Fruit fly (Drosophila melanogaster) whole organism, embryonic: Measurements from ENCODE around the gene mts.

ENCODE experiments used
- ATbp ChIP-seq: fragments of 200-800 bp; sonication (Bioruptor generic); optimal IDR thresholded peaks from 2 replicates; lab custom pipeline; 2017; ENCODE audit warnings: missing biosample characterization, mild to moderate bottlenecking, missing genetic modification characterization, missing genetic modification reagents
- Adf1 ChIP-seq: fragments of 200-800 bp; sonication (Bioruptor generic); IDR thresholded peaks from 2 replicates; pipeline ENCODE4 v1.3.6; 2022; ENCODE audit warnings: missing biosample characterization, missing genetic modification characterization
- B-H2 ChIP-seq: fragments of 200-800 bp; sonication (Bioruptor generic); optimal IDR thresholded peaks from 2 replicates; lab custom pipeline; 2018; ENCODE audit warnings: missing biosample characterization, mild to moderate bottlenecking, missing genetic modification characterization
- CG10209 ChIP-seq: fragments of 200-800 bp; sonication (Bioruptor generic); optimal IDR thresholded peaks from 3 replicates; lab custom pipeline; 2017; ENCODE audit warnings: missing biosample characterization, mild to moderate bottlenecking, missing genetic modification characterization, missing genetic modification reagents
- CG10462 ChIP-seq: fragments of 200-800 bp; sonication (Bioruptor generic); optimal IDR thresholded peaks from 2 replicates; lab custom pipeline; 2016; ENCODE audit warnings: missing biosample characterization, missing genetic modification characterization
- CG10543 ChIP-seq: fragments of 200-800 bp; sonication (Bioruptor generic); optimal IDR thresholded peaks from 3 replicates; lab custom pipeline; 2017; ENCODE audit warnings: missing biosample characterization, mild to moderate bottlenecking, missing genetic modification characterization, moderate library complexity
- CG10654 ChIP-seq: fragments of 200-800 bp; sonication (Bioruptor generic); optimal IDR thresholded peaks from 2 replicates; lab custom pipeline; 2016; ENCODE audit warnings: missing biosample characterization, missing genetic modification characterization
- CG10959 ChIP-seq: fragments of 200-800 bp; sonication (Bioruptor generic); IDR thresholded peaks from 2 replicates; pipeline ENCODE4 v1.3.6; 2022; ENCODE audit warnings: missing biosample characterization, missing genetic modification characterization
- CG12104 ChIP-seq: fragments of 200-800 bp; sonication (Bioruptor generic); optimal IDR thresholded peaks from 3 replicates; lab custom pipeline; 2016; ENCODE audit warnings: missing biosample characterization, missing genetic modification characterization
- CG12942 ChIP-seq: fragments of 200-800 bp; sonication (Bioruptor generic); optimal IDR thresholded peaks from 3 replicates; lab custom pipeline; 2016; ENCODE audit warnings: missing biosample characterization, missing genetic modification characterization
- CG13775 ChIP-seq: fragments of 200-800 bp; sonication (Bioruptor generic); optimal IDR thresholded peaks from 3 replicates; lab custom pipeline; 2017; ENCODE audit warnings: missing biosample characterization, mild to moderate bottlenecking, missing genetic modification characterization
- CG15011 ChIP-seq: fragments of 200-800 bp; sonication (Bioruptor generic); optimal IDR thresholded peaks from 3 replicates; lab custom pipeline; 2018; ENCODE audit warnings: missing biosample characterization, mild to moderate bottlenecking, missing genetic modification characterization
- CG16863 ChIP-seq: fragments of 200-800 bp; sonication (Bioruptor generic); optimal IDR thresholded peaks from 3 replicates; lab custom pipeline; 2016; ENCODE audit warnings: missing biosample characterization, missing genetic modification characterization
- CG17361 ChIP-seq: fragments of 200-800 bp; sonication (Bioruptor generic); IDR thresholded peaks from 3 replicates; pipeline ENCODE4 v1.3.6; 2022; ENCODE audit warnings: missing biosample characterization, missing genetic modification characterization
- CG18599 ChIP-seq: fragments of 200-800 bp; sonication (Bioruptor generic); optimal IDR thresholded peaks from 3 replicates; lab custom pipeline; 2017; ENCODE audit warnings: missing biosample characterization, missing genetic modification characterization, mild to moderate bottlenecking, moderate library complexity, missing genetic modification reagents
- CG2712 ChIP-seq: fragments of 200-800 bp; optimal IDR thresholded peaks from 3 replicates; lab custom pipeline; 2019; ENCODE audit warnings: missing biosample characterization, mild to moderate bottlenecking, missing genetic modification characterization, moderate library complexity
- CG2875 ChIP-seq: fragments of 200-800 bp; sonication (Bioruptor generic); optimal IDR thresholded peaks from 2 replicates; lab custom pipeline; 2017; ENCODE audit warnings: missing biosample characterization, mild to moderate bottlenecking, missing genetic modification characterization, missing genetic modification reagents
- CG31365 ChIP-seq: fragments of 200-800 bp; sonication (Bioruptor generic); optimal IDR thresholded peaks from 2 replicates; lab custom pipeline; 2018; ENCODE audit warnings: missing biosample characterization, mild to moderate bottlenecking, missing genetic modification characterization
- CG32767 ChIP-seq: fragments of 200-800 bp; sonication (Bioruptor generic); IDR thresholded peaks from 2 replicates; pipeline ENCODE4 v1.3.6; 2022; ENCODE audit warnings: missing biosample characterization, missing genetic modification characterization
- CG4617 ChIP-seq: fragments of 200-800 bp; sonication (Bioruptor generic); optimal IDR thresholded peaks from 3 replicates; lab custom pipeline; 2016; ENCODE audit warnings: missing biosample characterization, missing genetic modification characterization, borderline replicate concordance
- CG6689 ChIP-seq: fragments of 200-800 bp; sonication (Bioruptor generic); IDR thresholded peaks from 2 replicates; pipeline ENCODE4 v1.3.6; 2022; ENCODE audit warnings: missing biosample characterization, missing genetic modification characterization
- CG7556 ChIP-seq: fragments of 200-800 bp; sonication (Bioruptor generic); optimal IDR thresholded peaks from 2 replicates; lab custom pipeline; 2017; ENCODE audit warnings: missing biosample characterization, mild to moderate bottlenecking, missing genetic modification characterization
- CG8359 ChIP-seq: fragments of 200-800 bp; sonication (Bioruptor generic); optimal IDR thresholded peaks from 2 replicates; lab custom pipeline; 2017; ENCODE audit warnings: missing biosample characterization, mild to moderate bottlenecking, missing genetic modification characterization, borderline replicate concordance
- Camta ChIP-seq: fragments of 200-800 bp; sonication (Bioruptor generic); optimal IDR thresholded peaks from 2 replicates; lab custom pipeline; 2016; ENCODE audit warnings: missing biosample characterization, missing genetic modification characterization
- D19A ChIP-seq: fragments of 200-800 bp; optimal IDR thresholded peaks from 3 replicates; lab custom pipeline; 2019; ENCODE audit warnings: missing biosample characterization, mild to moderate bottlenecking, missing genetic modification characterization, moderate library complexity
- Dll ChIP-seq: fragments of 200-800 bp; sonication (Bioruptor generic); IDR thresholded peaks from 4 replicates; pipeline ENCODE4 v1.3.6; 2022; ENCODE audit warnings: missing biosample characterization, missing genetic modification characterization; ENCODE audit not compliant: partially characterized antibody
- Drgx ChIP-seq: fragments of 200-800 bp; sonication (Bioruptor generic); IDR thresholded peaks from 2 replicates; pipeline ENCODE4 v1.3.6; 2022; ENCODE audit warnings: missing biosample characterization, missing genetic modification characterization
- HLHmδ ChIP-seq: fragments of 200-800 bp; sonication (Bioruptor generic); optimal IDR thresholded peaks from 2 replicates; lab custom pipeline; 2018; ENCODE audit warnings: missing biosample characterization, mild to moderate bottlenecking, missing genetic modification characterization, moderate library complexity
- HmgZ ChIP-seq: fragments of 200-800 bp; sonication (Bioruptor generic); optimal IDR thresholded peaks from 2 replicates; lab custom pipeline; 2018; ENCODE audit warnings: missing biosample characterization, mild to moderate bottlenecking, missing genetic modification characterization
- Hmr ChIP-seq: fragments of 200-800 bp; sonication (Bioruptor generic); optimal IDR thresholded peaks from 3 replicates; lab custom pipeline; 2017; ENCODE audit warnings: mild to moderate bottlenecking, missing biosample characterization, missing genetic modification reagents, missing genetic modification characterization
- Lim3 ChIP-seq: fragments of 200-800 bp; sonication (Bioruptor generic); IDR thresholded peaks from 2 replicates; pipeline ENCODE4 v1.3.6; 2022; ENCODE audit warnings: missing biosample characterization, missing genetic modification characterization
- MESR4 ChIP-seq: fragments of 200-800 bp; sonication (Bioruptor generic); optimal IDR thresholded peaks from 2 replicates; lab custom pipeline; 2018; ENCODE audit warnings: missing biosample characterization, mild to moderate bottlenecking, missing genetic modification characterization, moderate library complexity
- Mes4 ChIP-seq: fragments of 200-800 bp; sonication (Bioruptor generic); optimal IDR thresholded peaks from 2 replicates; lab custom pipeline; 2016; ENCODE audit warnings: missing biosample characterization, missing genetic modification characterization
- Myb ChIP-seq: fragments of 200-800 bp; sonication (Bioruptor generic); optimal IDR thresholded peaks from 2 replicates; lab custom pipeline; 2016; ENCODE audit warnings: missing biosample characterization, missing genetic modification characterization
- Nf-YB ChIP-seq: fragments of 200-800 bp; sonication (Bioruptor generic); optimal IDR thresholded peaks from 3 replicates; lab custom pipeline; 2019; ENCODE audit warnings: missing biosample characterization, mild to moderate bottlenecking, missing genetic modification characterization, moderate library complexity
- Poxn ChIP-seq: fragments of 200-800 bp; sonication (Bioruptor generic); IDR thresholded peaks from 2 replicates; pipeline ENCODE4 v1.3.6; 2022; ENCODE audit warnings: missing biosample characterization, missing genetic modification characterization
- Ptx1 ChIP-seq: fragments of 200-800 bp; sonication (Bioruptor generic); IDR thresholded peaks from 2 replicates; pipeline ENCODE4 v1.3.6; 2022; ENCODE audit warnings: missing biosample characterization, missing genetic modification characterization
- Sin3A ChIP-seq: fragments of >200 bp; optimal IDR thresholded peaks from 2 replicates; lab custom pipeline; 2018
- Six4 ChIP-seq: fragments of 200-800 bp; sonication (Bioruptor generic); optimal IDR thresholded peaks from 2 replicates; lab custom pipeline; 2016; ENCODE audit warnings: missing biosample characterization, missing genetic modification characterization
- Vsx1 ChIP-seq: fragments of 200-800 bp; sonication (Bioruptor generic); optimal IDR thresholded peaks from 2 replicates; lab custom pipeline; 2017; ENCODE audit warnings: missing biosample characterization, mild to moderate bottlenecking, missing genetic modification characterization, missing genetic modification reagents
- gt ChIP-seq: fragments of 200-800 bp; sonication (Bioruptor generic); IDR thresholded peaks from 2 replicates; pipeline ENCODE4 v1.3.6; 2022; ENCODE audit warnings: missing biosample characterization, missing genetic modification characterization
- ham ChIP-seq: fragments of 200-800 bp; sonication (Bioruptor generic); IDR thresholded peaks from 2 replicates; pipeline ENCODE4 v1.3.6; 2022; ENCODE audit warnings: missing biosample characterization, missing genetic modification characterization
- mirr ChIP-seq: fragments of 200-800 bp; sonication (Bioruptor generic); optimal IDR thresholded peaks from 3 replicates; lab custom pipeline; 2018; ENCODE audit warnings: missing biosample characterization, mild to moderate bottlenecking, missing genetic modification characterization
- org-1 ChIP-seq: fragments of 200-800 bp; sonication (Bioruptor generic); optimal IDR thresholded peaks from 2 replicates; lab custom pipeline; 2017; ENCODE audit warnings: missing biosample characterization, missing genetic modification characterization
- ro ChIP-seq: fragments of 200-800 bp; sonication (Bioruptor generic); IDR thresholded peaks from 2 replicates; pipeline ENCODE4 v1.3.6; 2022; ENCODE audit warnings: missing biosample characterization, missing genetic modification characterization
- sr ChIP-seq: fragments of 200-800 bp; sonication (Bioruptor generic); IDR thresholded peaks from 3 replicates; pipeline ENCODE4 v1.3.6; 2022; ENCODE audit warnings: missing biosample characterization, missing genetic modification characterization
- trh ChIP-seq: fragments of 200-800 bp; sonication (Bioruptor generic); optimal IDR thresholded peaks from 2 replicates; lab custom pipeline; 2016; ENCODE audit warnings: missing biosample characterization, missing genetic modification characterization
- tx ChIP-seq: fragments of 200-800 bp; sonication (Bioruptor generic); optimal IDR thresholded peaks from 2 replicates; lab custom pipeline; 2016; ENCODE audit warnings: missing biosample characterization, missing genetic modification characterization
- vvl ChIP-seq: fragments of 200-800 bp; sonication (Bioruptor generic); IDR thresholded peaks from 2 replicates; pipeline ENCODE4 v1.3.6; 2022; ENCODE audit warnings: missing biosample characterization, missing genetic modification characterization
- wdn ChIP-seq: fragments of 200-800 bp; sonication (Bioruptor generic); IDR thresholded peaks from 2 replicates; pipeline ENCODE4 v1.3.6; 2022; ENCODE audit warnings: missing biosample characterization, missing genetic modification characterization

The mts gene

dm6 chr2L:7821279-7821848 is 6.1 kb upstream of the mts start (continued):
- TF ChIP-seq wdn (peak; percentile 44; the same call in 1 of the 2 replicates), CG10959 (GFP tag; lab: Robert Waterston, UW) (no peak; the same call in 1 of the 2 replicates), CG31365 (tag; lab: Kevin White, UChicago) (no peak), Mes4 (GFP tag; lab: Kevin White, UChicago) (peak; percentile 44), CG4617 (GFP tag; lab: Kevin White, UChicago) (peak; percentile 88), Six4 (GFP tag; lab: Kevin White, UChicago) (no peak), CG10654 (GFP tag; lab: Kevin White, UChicago) (peak; percentile 32), CG32767 (GFP tag; lab: Robert Waterston, UW) (peak; percentile 50; the same call in 1 of the 2 replicates), vvl (GFP tag; lab: Robert Waterston, UW) (peak; percentile 69; the same call in 1 of the 2 replicates), trh (GFP tag; lab: Kevin White, UChicago) (no peak), B-H2 (GFP tag; lab: Kevin White, UChicago) (no peak), ro (GFP tag; lab: Robert Waterston, UW) (no peak), MESR4 (peak; percentile 80), CG8359 (GFP tag; lab: Kevin White, UChicago) (no peak), CG12942 (GFP tag; lab: Kevin White, UChicago) (peak; percentile 15), ham (GFP tag; lab: Robert Waterston, UW) (no peak), CG10209 (GFP tag; lab: Kevin White, UChicago) (peak; percentile 3), Drgx (GFP tag; lab: Robert Waterston, UW) (peak; percentile 15; the same call in 1 of the 2 replicates), CG7556 (GFP tag; lab: Kevin White, UChicago) (peak; percentile 33), CG17361 (GFP tag; lab: Robert Waterston, UW) (peak; percentile 69), CG2875 (GFP tag; lab: Kevin White, UChicago) (peak; percentile 39), org-1 (GFP tag; lab: Kevin White, UChicago) (no peak), CG2712 (tag; lab: Kevin White, UChicago) (peak; percentile 65), D19A (tag; lab: Kevin White, UChicago) (peak; percentile 46), Vsx1 (no peak), CG6689 (GFP tag; lab: Robert Waterston, UW) (0 out of 2 replicates have a peak, but pooled peaks have one; percentile 38), CG12104 (no peak), Hmr (peak; percentile 66), CG15011 (GFP tag; lab: Kevin White, UChicago) (no peak), HmgZ (tag; lab: Kevin White, UChicago) (peak; percentile 76), CG18599 (GFP tag; lab: Kevin White, UChicago) (peak; percentile 73), ATbp (GFP tag; lab: Kevin White, UChicago) (no peak), Sin3A (lab: Kevin White, UChicago) (peak; percentile 58), sr (GFP tag; lab: Robert Waterston, UW) (no peak; the same call in 2 of the 3 replicates), Poxn (GFP tag; lab: Robert Waterston, UW) (no peak), CG10462 (GFP tag; lab: Kevin White, UChicago) (no peak), Nf-YB (GFP tag; lab: Kevin White, UChicago) (no peak), Ptx1 (GFP tag; lab: Robert Waterston, UW) (peak; percentile 49; the same call in 1 of the 2 replicates), Camta (GFP tag; lab: Kevin White, UChicago) (peak; percentile 53), HLHmδ (GFP tag; lab: Kevin White, UChicago) (no peak), CG13775 (peak; percentile 82), CG10543 (GFP tag; lab: Kevin White, UChicago) (peak; percentile 46), CG16863 (GFP tag; lab: Kevin White, UChicago) (peak; percentile 53), gt (GFP tag; lab: Robert Waterston, UW) (no peak), tx (GFP tag; lab: Kevin White, UChicago) (no peak), Adf1 (GFP tag; lab: Robert Waterston, UW) (peak; percentile 20; the same call in 1 of the 2 replicates), Myb (GFP tag; lab: Kevin White, UChicago) (peak; percentile 41), Dll (GFP tag; lab: Robert Waterston, UW) (peak; percentile 91), mirr (GFP tag; lab: Kevin White, UChicago) (peak; percentile 33), Lim3 (no peak)
